Fruit fly (Drosophila melanogaster) whole organism, adult: Measurements from ENCODE around the gene CG5697.

Experiments used
- CG11617 ChIP-seq: fragments of 200-800 bp; sonication (Bioruptor generic); optimal IDR thresholded peaks from 2 replicates; lab custom pipeline; 2017; ENCODE audit warnings: mild to moderate bottlenecking, missing biosample characterization, missing genetic modification reagents, missing genetic modification characterization
- CG12768 ChIP-seq: fragments of 200-800 bp; sonication (Bioruptor generic); optimal IDR thresholded peaks from 2 replicates; lab custom pipeline; 2017; ENCODE audit warnings: missing biosample characterization, missing genetic modification characterization, mild to moderate bottlenecking, moderate library complexity, missing genetic modification reagents
- CG14711 ChIP-seq: fragments of 200-800 bp; sonication (Bioruptor generic); optimal IDR thresholded peaks from 2 replicates; lab custom pipeline; 2018; ENCODE audit warnings: missing biosample characterization, mild to moderate bottlenecking, missing genetic modification characterization, moderate library complexity
- CG1620 ChIP-seq: fragments of 200-800 bp; sonication (Bioruptor generic); optimal IDR thresholded peaks from 2 replicates; lab custom pipeline; 2016; ENCODE audit warnings: missing biosample characterization, missing genetic modification characterization
- CG33017 ChIP-seq: fragments of 200-800 bp; sonication (Bioruptor generic); optimal IDR thresholded peaks from 2 replicates; lab custom pipeline; 2018; ENCODE audit warnings: missing biosample characterization, mild to moderate bottlenecking, missing genetic modification characterization, moderate library complexity
- CG5204 ChIP-seq: fragments of 200-800 bp; sonication (Bioruptor generic); optimal IDR thresholded peaks from 2 replicates; lab custom pipeline; 2016; ENCODE audit warnings: missing biosample characterization, missing genetic modification characterization
- CG7045 ChIP-seq: fragments of 200-800 bp; sonication (Bioruptor generic); optimal IDR thresholded peaks from 2 replicates; lab custom pipeline; 2017; ENCODE audit warnings: missing biosample characterization, mild to moderate bottlenecking, missing genetic modification characterization
- CG7101 ChIP-seq: fragments of 200-800 bp; sonication (Bioruptor generic); optimal IDR thresholded peaks from 2 replicates; lab custom pipeline; 2018; ENCODE audit warnings: missing biosample characterization, mild to moderate bottlenecking, missing genetic modification characterization, moderate library complexity
- Clk ChIP-seq: fragments of 200-800 bp; sonication (Bioruptor generic); optimal IDR thresholded peaks from 2 replicates; lab custom pipeline; 2017; ENCODE audit warnings: missing biosample characterization, missing genetic modification characterization
- Crg-1 ChIP-seq: fragments of 200-800 bp; sonication (Bioruptor generic); optimal IDR thresholded peaks from 2 replicates; lab custom pipeline; 2016; ENCODE audit warnings: missing biosample characterization, missing genetic modification characterization
- Hr96 ChIP-seq: fragments of 200-800 bp; sonication (Bioruptor generic); optimal IDR thresholded peaks from 2 replicates; lab custom pipeline; 2016; ENCODE audit warnings: missing biosample characterization, missing genetic modification characterization
- Mnt ChIP-seq: fragments of 200-800 bp; sonication (Bioruptor generic); optimal IDR thresholded peaks from 2 replicates; lab custom pipeline; 2016; ENCODE audit warnings: missing biosample characterization, mild to moderate bottlenecking, missing genetic modification characterization
- bab1 ChIP-seq: fragments of 200-800 bp; sonication (Bioruptor generic); optimal IDR thresholded peaks from 3 replicates; lab custom pipeline; 2019; ENCODE audit warnings: missing biosample characterization, mild to moderate bottlenecking, missing genetic modification characterization, moderate library complexity
- cic ChIP-seq: fragments of 200-800 bp; sonication (Bioruptor generic); optimal IDR thresholded peaks from 2 replicates; lab custom pipeline; 2017; ENCODE audit warnings: missing biosample characterization, mild to moderate bottlenecking, missing genetic modification characterization, moderate library complexity
- cnc ChIP-seq, 2 experiments: fragments of >200 bp; optimal IDR thresholded peaks; 2 replicates each; lab custom pipeline; 2017
- kay ChIP-seq: fragments of 200-800 bp; sonication (Bioruptor generic); peaks from one replicate; lab custom pipeline; 2016; ENCODE audit warnings: missing biosample characterization, missing genetic modification characterization, borderline replicate concordance
- ovo ChIP-seq: fragments of 200-800 bp; sonication (Bioruptor generic); optimal IDR thresholded peaks from 2 replicates; lab custom pipeline; 2016; ENCODE audit warnings: missing biosample characterization, missing genetic modification characterization
- pad ChIP-seq: fragments of 200-800 bp; sonication (Bioruptor generic); optimal IDR thresholded peaks from 3 replicates; lab custom pipeline; 2017; ENCODE audit warnings: missing biosample characterization, missing genetic modification characterization, mild to moderate bottlenecking, moderate library complexity, missing genetic modification reagents
- tj ChIP-seq: fragments of 200-800 bp; sonication (Bioruptor generic); optimal IDR thresholded peaks from 3 replicates; lab custom pipeline; 2017; ENCODE audit warnings: missing biosample characterization, mild to moderate bottlenecking, missing genetic modification characterization, moderate library complexity
- toe ChIP-seq: fragments of 200-800 bp; sonication (Bioruptor generic); optimal IDR thresholded peaks from 2 replicates; lab custom pipeline; 2016; ENCODE audit warnings: missing biosample characterization, missing genetic modification characterization

The CG5697 gene

dm6 chr3R:21001123-21001522, 14.6 kb upstream of the CG5697 start:
- no peak for TF ChIP-seq ovo (GFP tag; lab: Kevin White, UChicago)
- TF ChIP-seq Hr96 (GFP tag; lab: Kevin White, UChicago): no peak
- no peak for TF ChIP-seq CG7045 (GFP tag; lab: Kevin White, UChicago)
- TF ChIP-seq pad (GFP tag; lab: Kevin White, UChicago): no peak
- no peak for TF ChIP-seq CG5204 (GFP tag; lab: Kevin White, UChicago)
- peak; percentile 17 for TF ChIP-seq cic (GFP tag; lab: Kevin White, UChicago)
- peak; percentile 78 for TF ChIP-seq kay (GFP tag; lab: Kevin White, UChicago)
- TF ChIP-seq CG11617 (GFP tag; lab: Kevin White, UChicago): peak; percentile 2
- TF ChIP-seq tj: no peak
- TF ChIP-seq CG33017 (tag; lab: Kevin White, UChicago): no peak
- no peak for TF ChIP-seq CG14711
- no peak for TF ChIP-seq cnc (optimal IDR thresholded peaks at IDR 0.05; lab: Kevin White, UChicago)
- no peak for TF ChIP-seq toe (GFP tag; lab: Kevin White, UChicago)
- peak; percentile 4 for TF ChIP-seq Crg-1 (GFP tag; lab: Kevin White, UChicago)
- TF ChIP-seq CG7101 (tag; lab: Kevin White, UChicago): no peak

dm6 chr3R:21006967-21007366, 8.8 kb upstream of the CG5697 start, which contains the start of gene Alp5:
TSS of gene Alp5 (minus strand) at chr3R:21006990.
- TF ChIP-seq Hr96 (GFP tag; lab: Kevin White, UChicago) (no peak), CG33017 (tag; lab: Kevin White, UChicago) (no peak), CG5204 (GFP tag; lab: Kevin White, UChicago) (no peak), cnc (optimal IDR thresholded peaks at IDR 0.05; lab: Kevin White, UChicago) (no peak), CG7045 (GFP tag; lab: Kevin White, UChicago) (no peak), CG7101 (tag; lab: Kevin White, UChicago) (no peak), pad (GFP tag; lab: Kevin White, UChicago) (no peak), tj (no peak), kay (GFP tag; lab: Kevin White, UChicago) (no peak), bab1 (GFP tag; lab: Kevin White, UChicago) (no peak), Clk (no peak), CG11617 (GFP tag; lab: Kevin White, UChicago) (no peak), Mnt (GFP tag; lab: Kevin White, UChicago) (no peak), toe (GFP tag; lab: Kevin White, UChicago) (no peak), Crg-1 (GFP tag; lab: Kevin White, UChicago) (no peak), ovo (GFP tag; lab: Kevin White, UChicago) (no peak), cic (GFP tag; lab: Kevin White, UChicago) (no peak)

- TF ChIP-seq CG7101 (tag; lab: Kevin White, UChicago): no peak
- TF ChIP-seq pad (GFP tag; lab: Kevin White, UChicago): no peak
- TF ChIP-seq CG14711: no peak
- TF ChIP-seq CG5204 (GFP tag; lab: Kevin White, UChicago): no peak
- no peak for TF ChIP-seq CG7045 (GFP tag; lab: Kevin White, UChicago)
- TF ChIP-seq CG12768 (GFP tag; lab: Kevin White, UChicago): no peak
- no peak for TF ChIP-seq Crg-1 (GFP tag; lab: Kevin White, UChicago)
- no peak for TF ChIP-seq kay (GFP tag; lab: Kevin White, UChicago)
- TF ChIP-seq bab1 (GFP tag; lab: Kevin White, UChicago): no peak
- no peak for TF ChIP-seq Mnt (GFP tag; lab: Kevin White, UChicago)
- no peak for TF ChIP-seq ovo (GFP tag; lab: Kevin White, UChicago)
- no peak for TF ChIP-seq CG33017 (tag; lab: Kevin White, UChicago)
- TF ChIP-seq cnc (optimal IDR thresholded peaks at IDR 0.05; lab: Kevin White, UChicago): no peak
- no peak for TF ChIP-seq Clk
- TF ChIP-seq toe (GFP tag; lab: Kevin White, UChicago): no peak
- no peak for TF ChIP-seq Hr96 (GFP tag; lab: Kevin White, UChicago)
Observed at dm6 chr3R:21013780-21014179, 2.0 kb upstream of the CG5697 start.

- TF ChIP-seq cic (GFP tag; lab: Kevin White, UChicago) (no peak), CG1620 (GFP tag; lab: Kevin White, UChicago) (peak; percentile 2), CG14711 (peak; percentile 43), CG11617 (GFP tag; lab: Kevin White, UChicago) (no peak), kay (GFP tag; lab: Kevin White, UChicago) (peak; percentile 77), CG12768 (GFP tag; lab: Kevin White, UChicago) (peak; percentile 32), cnc (optimal IDR thresholded peaks at IDR 0.05; lab: Kevin White, UChicago) (no peak), bab1 (GFP tag; lab: Kevin White, UChicago) (peak; percentile 48), ovo (GFP tag; lab: Kevin White, UChicago) (no peak), CG7045 (GFP tag; lab: Kevin White, UChicago) (peak; percentile 37), Hr96 (GFP tag; lab: Kevin White, UChicago) (peak; percentile 46), tj (no peak), toe (GFP tag; lab: Kevin White, UChicago) (peak; percentile 57), Clk (no peak), CG33017 (tag; lab: Kevin White, UChicago) (no peak), CG5204 (GFP tag; lab: Kevin White, UChicago) (peak; percentile 10), CG7101 (tag; lab: Kevin White, UChicago) (peak; percentile 36), pad (GFP tag; lab: Kevin White, UChicago) (peak; percentile 57), Mnt (GFP tag; lab: Kevin White, UChicago) (no peak), Crg-1 (GFP tag; lab: Kevin White, UChicago) (peak; percentile 26)
Observed at dm6 chr3R:21017464-21018080, 1.8 kb downstream of the CG5697 start, which contains the start of gene Rlip. TSS of gene Rlip (plus strand) at chr3R:21017684.

DNA sequence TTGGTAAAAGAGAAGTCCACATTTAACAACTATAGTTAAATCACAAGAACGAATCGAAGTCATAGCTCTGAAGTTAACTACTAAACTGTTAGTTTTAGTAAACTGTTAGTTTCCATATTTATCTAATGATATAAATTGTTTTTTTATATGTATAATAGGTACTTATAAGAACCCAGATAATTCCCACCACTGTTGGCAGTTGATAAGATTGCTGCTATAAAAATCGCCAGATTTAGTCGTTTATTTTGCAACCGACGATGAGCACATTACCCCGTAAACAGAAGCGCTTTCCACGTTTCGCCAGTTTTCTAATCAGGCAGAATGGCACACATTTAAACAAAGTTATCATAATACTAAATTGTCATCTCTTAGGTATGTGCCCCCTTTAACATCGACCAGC, 3.3 kb downstream of the CG5697 start:
- TF ChIP-seq CG12768 (GFP tag; lab: Kevin White, UChicago): no peak
- no peak for TF ChIP-seq CG1620 (GFP tag; lab: Kevin White, UChicago)
- TF ChIP-seq Crg-1 (GFP tag; lab: Kevin White, UChicago): no peak
- peak; percentile 41 for TF ChIP-seq cic (GFP tag; lab: Kevin White, UChicago)
- TF ChIP-seq pad (GFP tag; lab: Kevin White, UChicago): no peak
- TF ChIP-seq CG33017 (tag; lab: Kevin White, UChicago): peak; percentile 38
- TF ChIP-seq tj: no peak
- TF ChIP-seq CG11617 (GFP tag; lab: Kevin White, UChicago): peak; percentile 28
- TF ChIP-seq CG7101 (tag; lab: Kevin White, UChicago): peak; percentile 19
- no peak for TF ChIP-seq CG7045 (GFP tag; lab: Kevin White, UChicago)
- TF ChIP-seq CG14711: no peak
- peak; percentile 82 for TF ChIP-seq kay (GFP tag; lab: Kevin White, UChicago)
- TF ChIP-seq bab1 (GFP tag; lab: Kevin White, UChicago): no peak
